Worm (Caenorhabditis elegans): ENCODE results near the gene F25H9.6.

ce11 chrV:13426764-13427163 lies 41.4 kb downstream of the F25H9.6 start, which contains the start of gene srd-18:
- TF ChIP-seq D2030.7 (GFP tag; IDR thresholded peaks at IDR 0.05) (no peak), sea-2 (GFP tag; IDR thresholded peaks at IDR 0.05) (no peak), unc-62 (GFP tag; optimal IDR thresholded peaks at IDR 0.05) (no peak), athp-1 (tag; optimal IDR thresholded peaks at IDR 0.05) (no peak), tlf-1 (GFP tag; optimal IDR thresholded peaks at IDR 0.05) (no peak), rpc-1 (optimal IDR thresholded peaks at IDR 0.05) (no peak), rpc-1 (tag; optimal IDR thresholded peaks at IDR 0.05) (no peak), ama-1 (optimal IDR thresholded peaks at IDR 0.05) (no peak), ama-1 (GFP tag; optimal IDR thresholded peaks at IDR 0.05) (no peak), zfh-2 (GFP tag; conservative IDR thresholded peaks at IDR 0.05) (no peak), mel-28 (tag; optimal IDR thresholded peaks at IDR 0.05; ENCODE audit: borderline replicate concordance) (no peak), nhr-179 (tag; optimal IDR thresholded peaks at IDR 0.05) (no peak), let-526 (GFP tag; IDR thresholded peaks at IDR 0.05) (no peak), madf-6 (GFP tag; IDR thresholded peaks at IDR 0.05) (no peak), cebp-1 (GFP tag; IDR thresholded peaks at IDR 0.05) (no peak), cebp-1 (tag; optimal IDR thresholded peaks at IDR 0.05) (no peak)
